Worm (Caenorhabditis elegans): Measurements from ENCODE around the gene Y70C5A.2.
"Not testable (repeated sequence)": the region's sequence is repeated elsewhere in the genome, so short reads cannot be mapped to it uniquely, and the experiment has no call there.

The Y70C5A.2 gene

ce11 chrV:16660816-16661215, 37.8 kb upstream of the Y70C5A.2 start, which contains the start of gene Y70C5B.2:
TSS of gene Y70C5B.2 (minus strand) at chrV:16660916.
- TF ChIP-seq aly-2, R02D3.7, ZK546.5 (tag; optimal IDR thresholded peaks at IDR 0.05): not testable (repeated sequence)

- not testable (repeated sequence) for TF ChIP-seq R02D3.7 (tag; optimal IDR thresholded peaks at IDR 0.05); sea-2 (GFP tag; optimal IDR thresholded peaks at IDR 0.05); ceh-16 (tag; optimal IDR thresholded peaks at IDR 0.05)
These were observed 31.2 kb upstream of the Y70C5A.2 start, which contains the start of gene W06G6.15 for ce11 chrV:16654242-16654641. TSS of gene W06G6.15 (plus strand) at chrV:16654542.

ce11 chrV:16649200-16649599, 26.2 kb upstream of the Y70C5A.2 start, which contains the start of gene W06G6.11:
TSS of gene W06G6.11 (minus strand) at chrV:16649300.
- not testable (repeated sequence) for TF ChIP-seq elt-2, nhr-67, daf-12 (tag; optimal IDR thresholded peaks at IDR 0.05)

ce11 chrV:16648317-16649018, 25.5 kb upstream of the Y70C5A.2 start, which contains the start of gene W06G6.20:
TSS of gene W06G6.20 (minus strand) at chrV:16648367.
- TF ChIP-seq ZK546.5 (tag; optimal IDR thresholded peaks at IDR 0.05), result no peak
- TF ChIP-seq hmg-11 (tag; optimal IDR thresholded peaks at IDR 0.05), result no peak
- no peak for TF ChIP-seq jun-1 (tag; optimal IDR thresholded peaks at IDR 0.05)
- TF ChIP-seq elt-2 (tag; optimal IDR thresholded peaks at IDR 0.05), result peak; percentile 12
- no peak for TF ChIP-seq egl-5 (tag; optimal IDR thresholded peaks at IDR 0.05)
- no peak for TF ChIP-seq nhr-25 (tag; optimal IDR thresholded peaks at IDR 0.05)
- TF ChIP-seq ceh-16 (tag; optimal IDR thresholded peaks at IDR 0.05), result no peak
- no peak for TF ChIP-seq lin-15B (tag; optimal IDR thresholded peaks at IDR 0.05)
- no peak for TF ChIP-seq lin-39 (tag; optimal IDR thresholded peaks at IDR 0.05)

- TF ChIP-seq nhr-77 (tag; optimal IDR thresholded peaks at IDR 0.05) (no peak), nhr-237 (tag; optimal IDR thresholded peaks at IDR 0.05) (no peak), tbx-2 (tag; optimal IDR thresholded peaks at IDR 0.05) (no peak), pqm-1 (tag; optimal IDR thresholded peaks at IDR 0.05) (no peak), nhr-43 (tag; optimal IDR thresholded peaks at IDR 0.05; ENCODE audit: poor library complexity, severe bottlenecking) (no peak), snpc-4 (tag; optimal IDR thresholded peaks at IDR 0.05) (no peak), nhr-12 (tag; optimal IDR thresholded peaks at IDR 0.05) (no peak), ceh-9 (tag; optimal IDR thresholded peaks at IDR 0.05) (no peak)
These were observed 24.1 kb upstream of the Y70C5A.2 start, which contains the start of gene W06G6.10 for ce11 chrV:16647093-16647492. TSS of gene W06G6.10 (minus strand) at chrV:16647193.

ce11 chrV:16646372-16646771, 23.4 kb upstream of the Y70C5A.2 start, which contains the start of gene W06G6.9:
TSS of gene W06G6.9 (minus strand) at chrV:16646472.
- TF ChIP-seq jun-1 (tag; optimal IDR thresholded peaks at IDR 0.05), result no peak
- TF ChIP-seq ZK546.5 (tag; optimal IDR thresholded peaks at IDR 0.05), result no peak
- TF ChIP-seq skn-1 (tag; optimal IDR thresholded peaks at IDR 0.05), result no peak
- TF ChIP-seq mdl-1 (tag; optimal IDR thresholded peaks at IDR 0.05), result no peak
- TF ChIP-seq ztf-4 (tag; optimal IDR thresholded peaks at IDR 0.05), result no peak
- TF ChIP-seq lin-39 (tag; optimal IDR thresholded peaks at IDR 0.05), result no peak
- no peak for TF ChIP-seq eor-1 (tag; optimal IDR thresholded peaks at IDR 0.05)
- TF ChIP-seq lin-15B (tag; optimal IDR thresholded peaks at IDR 0.05), result no peak
- no peak for TF ChIP-seq fkh-2 (tag; optimal IDR thresholded peaks at IDR 0.05)
- no peak for TF ChIP-seq ceh-9 (tag; optimal IDR thresholded peaks at IDR 0.05)

- TF ChIP-seq lin-15B (tag; optimal IDR thresholded peaks at IDR 0.05) (no peak), nhr-25 (tag; optimal IDR thresholded peaks at IDR 0.05) (no peak), unc-62 (GFP tag; optimal IDR thresholded peaks at IDR 0.05) (no peak), nfya-1 (tag; optimal IDR thresholded peaks at IDR 0.05; ENCODE audit: insufficient read depth) (no peak), elt-2 (tag; optimal IDR thresholded peaks at IDR 0.05) (peak; percentile 11), eor-1 (tag; optimal IDR thresholded peaks at IDR 0.05) (no peak), nhr-43 (tag; optimal IDR thresholded peaks at IDR 0.05; ENCODE audit: poor library complexity, severe bottlenecking) (no peak), mdl-1 (tag; optimal IDR thresholded peaks at IDR 0.05) (no peak), aly-2 (tag; optimal IDR thresholded peaks at IDR 0.05) (no peak)
These were observed 22.4 kb upstream of the Y70C5A.2 start, which contains the start of gene W06G6.17 for ce11 chrV:16645201-16645940. TSS of gene W06G6.17 (minus strand) at chrV:16645251.

All from whole organism, L3 larva.